Fruit fly (Drosophila melanogaster): Measurements from ENCODE around the gene CG4546.

DNA sequence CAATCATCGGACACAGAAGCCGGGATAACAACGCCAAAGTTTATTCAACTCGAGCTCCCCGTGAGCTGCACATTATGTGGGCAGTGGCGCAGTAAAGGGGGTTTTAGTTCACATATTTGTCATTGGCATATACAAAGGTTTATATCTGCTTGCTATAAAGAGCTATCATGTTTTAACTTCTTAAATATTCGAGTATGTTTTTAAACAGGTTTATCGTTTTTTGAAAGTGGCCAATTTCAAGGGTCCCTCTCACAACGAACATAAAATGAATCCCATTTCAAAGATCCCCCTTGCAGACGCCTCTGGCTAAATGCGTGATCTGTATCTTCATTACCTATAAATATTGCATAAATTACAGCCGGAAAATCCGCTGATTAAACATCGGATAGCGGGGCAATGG is 18.8 kb upstream of the CG4546 start:
- TF ChIP-seq CG12155 (GFP tag; optimal IDR thresholded peaks at IDR 0.05) (no peak), CG15011 (GFP tag; optimal IDR thresholded peaks at IDR 0.05) (no peak), Trl (optimal IDR thresholded peaks at IDR 0.05) (no peak), Trl (GFP tag; optimal IDR thresholded peaks at IDR 0.05) (no peak), CG11456 (GFP tag; IDR thresholded peaks at IDR 0.05) (no peak), CG11723 (GFP tag; optimal IDR thresholded peaks at IDR 0.05) (no peak), CG8944 (GFP tag; optimal IDR thresholded peaks at IDR 0.05) (no peak), maf-S (GFP tag; optimal IDR thresholded peaks at IDR 0.05) (no peak), Nf-YC (tag; optimal IDR thresholded peaks at IDR 0.05) (no peak), twi (tag; optimal IDR thresholded peaks at IDR 0.05) (no peak), CrebB (tag; optimal IDR thresholded peaks at IDR 0.05) (no peak), CG10979 (tag; optimal IDR thresholded peaks at IDR 0.05) (no peak), vnd (GFP tag; IDR thresholded peaks at IDR 0.05; ENCODE audit: partially characterized antibody) (no peak), CG16779 (GFP tag; IDR thresholded peaks at IDR 0.05) (no peak), CG3838 (GFP tag; optimal IDR thresholded peaks at IDR 0.05) (no peak)
